Worm (Caenorhabditis elegans) whole organism, early embryonic: Measurements from ENCODE around the gene ani-1.

ENCODE experiments used
- B0310.2 ChIP-seq: sonication (generic microtip); optimal IDR thresholded peaks from 2 replicates; lab custom pipeline; 2016; ENCODE audit warnings: mild to moderate bottlenecking, missing genetic modification characterization, missing compliant biosample characterization
- F13C5.2 ChIP-seq: sonication (generic microtip); optimal IDR thresholded peaks from 2 replicates; lab custom pipeline; 2017; ENCODE audit warnings: mild to moderate bottlenecking, missing genetic modification characterization, inconsistent platforms, missing compliant biosample characterization
- aly-1 ChIP-seq: sonication (generic microtip); optimal IDR thresholded peaks from 2 replicates; lab custom pipeline; 2016; ENCODE audit warnings: missing genetic modification characterization, missing compliant biosample characterization
- ama-1 ChIP-seq: fragments of 150-350 bp; optimal IDR thresholded peaks from 2 replicates; lab custom pipeline; 2014
- ceh-13 ChIP-seq: fragments of 200-800 bp; sonication (Bioruptor generic); optimal IDR thresholded peaks from 2 replicates; lab custom pipeline; 2018; ENCODE audit warnings: mild to moderate bottlenecking, missing genetic modification characterization, missing compliant biosample characterization
- ceh-36 ChIP-seq: sonication (generic microtip); optimal IDR thresholded peaks from 2 replicates; lab custom pipeline; 2016; ENCODE audit warnings: missing genetic modification characterization, inconsistent platforms, missing compliant biosample characterization
- ets-7 ChIP-seq: sonication (generic microtip); optimal IDR thresholded peaks from 2 replicates; lab custom pipeline; 2016; ENCODE audit warnings: missing genotype, missing genetic modification characterization, missing compliant biosample characterization
- hmbx-1 ChIP-seq: sonication (generic microtip); optimal IDR thresholded peaks from 2 replicates; lab custom pipeline; 2016; ENCODE audit warnings: mild to moderate bottlenecking, missing genetic modification characterization, missing compliant biosample characterization
- hmg-4 ChIP-seq: fragments of 200-800 bp; sonication (Bioruptor generic); optimal IDR thresholded peaks from 2 replicates; lab custom pipeline; 2018; ENCODE audit warnings: mild to moderate bottlenecking, missing genetic modification characterization, missing compliant biosample characterization
- hnd-1 ChIP-seq: sonication (generic microtip); optimal IDR thresholded peaks from 2 replicates; lab custom pipeline; 2016; ENCODE audit warnings: missing genetic modification characterization, missing compliant biosample characterization
- pes-1 ChIP-seq: fragments of 200-800 bp; sonication (Bioruptor generic); IDR thresholded peaks from 2 replicates; pipeline ENCODE4 v1.3.6; 2022; ENCODE audit warnings: missing genetic modification reagents, missing genetic modification characterization, missing compliant biosample characterization
- scrt-1 ChIP-seq: fragments of 200-800 bp; sonication (Bioruptor generic); IDR thresholded peaks from 2 replicates; pipeline ENCODE4 v1.3.6; 2022; ENCODE audit warnings: missing genetic modification characterization, missing compliant biosample characterization
- sea-1 ChIP-seq: fragments of 200-800 bp; sonication (Bioruptor generic); conservative IDR thresholded peaks from 2 replicates; pipeline ENCODE4 v1.3.6; 2022; ENCODE audit warnings: missing genetic modification characterization, missing compliant biosample characterization
- tbx-11 ChIP-seq: fragments of 200-800 bp; sonication (Bioruptor generic); IDR thresholded peaks from 2 replicates; pipeline ENCODE4 v1.3.6; 2022; ENCODE audit warnings: missing genetic modification characterization, missing compliant biosample characterization
- tra-4 ChIP-seq: sonication (generic microtip); optimal IDR thresholded peaks from 2 replicates; lab custom pipeline; 2017; ENCODE audit warnings: missing genetic modification characterization, missing compliant biosample characterization

The ani-1 gene

DNA sequence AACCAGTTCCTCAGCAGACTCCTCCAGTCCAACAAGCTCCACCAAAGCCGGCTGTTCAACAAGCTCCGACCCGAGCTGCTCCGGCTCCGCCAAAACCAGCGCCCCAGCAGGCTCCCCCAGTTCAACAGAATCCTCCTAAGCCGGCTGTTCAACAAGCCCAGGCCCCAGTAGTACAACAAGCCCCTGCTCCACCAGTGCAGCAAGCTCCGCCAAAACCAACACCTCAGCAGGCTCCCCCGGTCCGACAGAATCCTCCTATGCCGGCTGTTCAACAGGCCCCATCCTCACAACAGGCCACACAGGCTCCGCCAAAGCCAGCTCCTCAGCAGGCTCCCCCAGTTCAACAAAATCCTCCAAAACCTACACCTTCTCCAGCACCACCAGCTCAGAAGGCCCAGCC lies 17.4 kb upstream of the ani-1 start:
- TF ChIP-seq hnd-1 (tag; lab: Kevin White, UChicago) (no peak), ceh-36 (no peak), aly-1 (tag; lab: Kevin White, UChicago) (peak; percentile 15)

DNA sequence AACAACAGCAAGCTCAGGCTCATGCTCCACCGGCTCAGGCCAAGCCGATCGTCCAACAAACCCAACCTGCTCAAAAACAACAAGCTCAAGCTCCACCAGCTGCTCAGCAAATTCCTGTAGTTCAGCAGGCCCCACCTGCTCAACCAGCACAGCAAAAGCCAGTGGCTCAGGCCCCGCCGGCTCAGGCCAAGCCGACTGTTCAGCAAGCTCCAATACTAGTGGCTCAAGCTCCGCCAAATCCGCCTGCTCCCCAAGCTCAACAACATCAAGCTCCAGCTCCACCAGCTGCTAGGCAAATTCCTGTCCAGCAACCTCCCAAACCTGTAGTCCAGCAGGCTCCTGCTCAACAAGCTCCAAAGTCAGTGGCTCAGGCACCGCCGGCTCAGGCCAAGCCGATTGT lies 16.6 kb upstream of the ani-1 start:
- TF ChIP-seq B0310.2 (tag; lab: Kevin White, UChicago) (no peak), scrt-1 (GFP tag; lab: Robert Waterston, UW) (no peak), ama-1 (lab: Kevin White, UChicago) (no peak), ets-7 (tag; lab: Kevin White, UChicago) (no peak), aly-1 (tag; lab: Kevin White, UChicago) (no peak), F13C5.2 (tag; lab: Kevin White, UChicago) (no peak), ceh-13 (no peak)

DNA sequence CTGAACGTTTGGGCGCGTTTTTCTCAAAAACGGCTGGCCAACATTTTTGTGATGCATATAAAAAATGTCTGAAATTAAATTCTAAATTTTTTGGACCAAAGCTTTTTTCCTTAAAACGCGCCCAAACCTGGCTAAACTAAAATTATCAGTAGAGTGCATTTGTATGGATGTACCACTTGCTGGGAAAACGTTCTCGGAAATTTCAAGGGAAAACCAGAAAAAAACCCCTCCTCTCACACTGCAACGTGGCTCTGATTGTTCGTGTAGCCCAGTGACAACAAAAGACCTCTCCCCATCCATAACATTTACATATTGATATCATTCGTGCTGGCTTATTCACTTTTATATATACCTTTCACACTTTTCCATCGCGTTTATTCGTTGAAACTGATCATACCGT lies 15.7 kb upstream of the ani-1 start, which contains the start of gene Y49E10.29:
Y49E10.29 (plus strand) TSS at position 301 of the 400 bp plus-strand sequence.
- TF ChIP-seq tbx-11 = no peak
- no peak for TF ChIP-seq scrt-1 (GFP tag; lab: Robert Waterston, UW)
- TF ChIP-seq ets-7 (tag; lab: Kevin White, UChicago) = no peak
- TF ChIP-seq B0310.2 (tag; lab: Kevin White, UChicago) = no peak
- TF ChIP-seq ceh-13 = no peak
- no peak for TF ChIP-seq ceh-36
- TF ChIP-seq hmbx-1 (tag; lab: Kevin White, UChicago) = no peak
- no peak for TF ChIP-seq tra-4 (tag; lab: Kevin White, UChicago)
- TF ChIP-seq hnd-1 (tag; lab: Kevin White, UChicago) = no peak

DNA sequence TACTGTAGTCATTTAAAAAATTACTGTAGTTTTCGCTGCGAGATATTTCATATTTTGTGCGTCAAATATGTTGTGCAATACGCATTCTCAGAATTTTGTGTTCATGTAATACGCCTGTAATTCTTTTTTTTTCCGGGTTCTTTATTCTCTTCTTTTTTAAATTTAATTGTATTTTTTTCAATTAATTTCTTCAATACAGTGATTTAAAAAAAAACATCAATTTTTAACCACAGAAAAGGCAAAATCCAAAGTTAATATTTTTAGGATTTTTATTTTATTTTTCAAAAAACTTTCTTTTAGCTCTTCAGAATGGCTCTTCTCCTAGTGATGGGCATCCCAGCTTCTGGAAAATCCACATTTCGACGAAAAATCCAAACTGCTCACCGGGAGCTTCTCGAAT lies 13.1 kb upstream of the ani-1 start, which contains the start of gene pstk-1:
pstk-1 (plus strand) TSS at position 301 of the 400 bp plus-strand sequence.
- TF ChIP-seq ceh-13 = no peak
- TF ChIP-seq hmg-4 (GFP tag; lab: Kevin White, UChicago) = no peak
- TF ChIP-seq sea-1 (GFP tag; lab: Robert Waterston, UW) = no peak
- no peak for TF ChIP-seq ets-7 (tag; lab: Kevin White, UChicago)
- TF ChIP-seq pes-1 = no peak
- no peak for TF ChIP-seq tra-4 (tag; lab: Kevin White, UChicago)
- no peak for TF ChIP-seq scrt-1 (GFP tag; lab: Robert Waterston, UW)
- TF ChIP-seq ceh-36 = no peak
- TF ChIP-seq B0310.2 (tag; lab: Kevin White, UChicago) = no peak
- TF ChIP-seq hmbx-1 (tag; lab: Kevin White, UChicago) = no peak
- no peak for TF ChIP-seq aly-1 (tag; lab: Kevin White, UChicago)
- no peak for TF ChIP-seq hnd-1 (tag; lab: Kevin White, UChicago)
- TF ChIP-seq ama-1 (lab: Kevin White, UChicago) = no peak
- no peak for TF ChIP-seq tbx-11

DNA sequence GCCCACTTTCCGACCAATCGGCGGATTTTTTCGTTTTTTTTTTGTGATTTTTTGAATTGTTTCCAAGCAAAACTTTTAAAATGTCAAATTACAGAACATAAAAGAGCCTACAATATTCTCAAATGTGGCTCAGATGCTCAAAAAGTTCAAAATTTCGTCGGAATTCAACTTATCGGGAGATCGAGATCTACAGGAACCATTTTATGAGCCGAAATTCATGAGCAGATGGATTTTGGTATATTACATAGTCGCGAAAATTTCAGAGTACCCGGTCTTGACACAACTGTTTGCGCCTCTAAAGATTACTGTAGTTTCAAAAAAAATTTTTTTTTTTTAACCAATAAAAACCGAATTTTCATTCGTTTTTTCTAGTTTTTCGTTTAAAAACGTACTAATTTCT lies 5.8 kb upstream of the ani-1 start:
- no peak for TF ChIP-seq tra-4 (tag; lab: Kevin White, UChicago)
- TF ChIP-seq ceh-13 = no peak
- TF ChIP-seq ets-7 (tag; lab: Kevin White, UChicago) = no peak

DNA sequence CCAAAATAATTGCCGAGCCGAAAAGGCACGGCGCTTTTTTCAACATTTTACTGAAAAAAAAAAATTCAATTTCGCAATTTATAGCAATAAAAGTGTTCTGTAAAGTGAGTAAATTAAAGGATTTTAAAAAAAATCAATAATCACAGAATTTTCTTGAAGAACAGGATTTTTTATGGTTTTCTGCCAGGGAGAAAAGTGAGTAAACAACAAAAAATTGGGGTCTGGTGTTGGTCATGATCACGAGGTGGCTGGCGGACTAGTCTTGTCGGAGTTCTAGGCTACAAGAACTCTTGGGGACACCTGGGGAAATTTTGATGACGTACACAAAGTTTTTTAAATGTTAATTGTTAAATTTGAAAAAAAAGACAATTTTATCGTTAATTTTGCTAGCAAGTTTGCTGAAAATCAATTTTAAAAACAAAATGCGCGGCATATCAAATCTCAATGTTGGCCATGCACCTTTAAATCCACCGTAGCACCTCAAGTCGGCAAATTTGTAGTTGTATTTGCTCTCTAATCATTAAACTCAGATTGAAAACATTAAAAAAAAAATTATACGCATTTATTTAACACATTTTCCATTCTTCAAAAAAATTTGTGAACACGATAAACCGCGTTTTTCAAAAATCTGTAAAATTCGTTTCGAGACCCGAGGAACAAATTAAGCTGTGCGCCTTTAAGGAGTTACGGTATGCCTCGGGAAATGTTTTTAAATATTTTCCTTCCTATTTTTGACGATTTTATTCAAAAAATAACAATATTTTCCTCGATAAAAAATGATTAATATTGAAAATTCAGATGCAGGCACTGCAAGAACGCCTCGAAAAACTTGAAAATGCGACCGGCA lies 3.8 kb upstream of the ani-1 start, which contains the start of the genes scav-3 and Y49E10.21:
scav-3 (minus strand) TSS at position 50 of the 847 bp plus-strand sequence.
Y49E10.21 (plus strand) TSS at position 797 of the 847 bp plus-strand sequence.
- TF ChIP-seq sea-1 (GFP tag; lab: Robert Waterston, UW) = no peak

DNA sequence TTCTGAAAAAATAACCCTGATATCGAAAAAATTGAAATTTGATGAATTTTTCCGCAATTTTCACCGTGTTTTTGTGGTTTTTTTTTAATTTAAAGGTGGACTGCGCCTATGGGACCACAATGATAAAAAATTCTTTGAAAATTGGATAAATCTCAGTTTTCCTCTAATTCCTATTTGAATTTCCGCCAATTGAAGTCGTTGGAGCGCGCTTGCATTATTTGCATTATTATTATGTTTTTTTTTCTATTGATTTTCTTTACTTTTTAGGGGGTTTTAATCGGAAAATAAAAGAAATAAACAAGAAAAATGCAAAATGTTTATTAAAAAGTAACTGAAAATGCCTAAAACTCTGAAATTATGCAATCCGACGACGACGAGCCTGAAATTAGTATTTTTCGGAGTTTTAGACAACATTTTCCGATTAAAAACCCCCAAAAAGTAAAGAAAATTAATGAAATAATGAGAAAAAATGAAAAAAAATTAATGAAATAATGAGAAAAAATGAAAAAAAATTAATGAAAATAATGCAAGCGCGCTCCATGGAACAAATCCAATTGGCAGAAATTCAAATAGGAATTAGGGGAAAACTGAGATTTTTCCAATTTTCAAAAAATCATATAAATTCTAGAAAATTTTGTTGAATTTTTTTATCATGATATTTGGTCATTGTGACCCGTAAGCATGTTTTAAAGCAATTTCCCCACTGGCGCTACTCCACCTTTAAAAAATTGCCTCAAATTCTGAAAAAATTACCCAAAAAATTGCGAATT lies 2.7 kb upstream of the ani-1 start:
- TF ChIP-seq ama-1 (lab: Kevin White, UChicago) (no peak), hmg-4 (GFP tag; lab: Kevin White, UChicago) (no peak)

DNA sequence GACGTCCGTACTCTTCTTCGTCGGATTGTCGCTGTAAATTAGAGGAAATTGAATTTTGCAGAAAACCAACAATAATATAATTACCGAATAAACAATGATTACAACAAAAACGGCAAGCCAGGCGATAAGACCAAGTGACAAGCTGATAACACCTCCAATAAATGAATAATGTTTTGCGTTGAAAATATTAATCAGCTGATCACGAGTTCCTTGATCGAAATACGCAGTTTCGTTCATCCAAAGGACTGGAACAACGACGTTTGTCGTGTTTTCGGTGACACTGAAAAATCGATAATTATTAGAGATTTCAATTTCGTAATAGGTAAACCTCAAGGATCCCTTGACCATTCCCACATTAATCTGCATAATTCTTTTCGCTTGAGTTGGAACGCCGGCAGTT lies 610 bp upstream of the ani-1 start:
- no peak for TF ChIP-seq hnd-1 (tag; lab: Kevin White, UChicago)

DNA sequence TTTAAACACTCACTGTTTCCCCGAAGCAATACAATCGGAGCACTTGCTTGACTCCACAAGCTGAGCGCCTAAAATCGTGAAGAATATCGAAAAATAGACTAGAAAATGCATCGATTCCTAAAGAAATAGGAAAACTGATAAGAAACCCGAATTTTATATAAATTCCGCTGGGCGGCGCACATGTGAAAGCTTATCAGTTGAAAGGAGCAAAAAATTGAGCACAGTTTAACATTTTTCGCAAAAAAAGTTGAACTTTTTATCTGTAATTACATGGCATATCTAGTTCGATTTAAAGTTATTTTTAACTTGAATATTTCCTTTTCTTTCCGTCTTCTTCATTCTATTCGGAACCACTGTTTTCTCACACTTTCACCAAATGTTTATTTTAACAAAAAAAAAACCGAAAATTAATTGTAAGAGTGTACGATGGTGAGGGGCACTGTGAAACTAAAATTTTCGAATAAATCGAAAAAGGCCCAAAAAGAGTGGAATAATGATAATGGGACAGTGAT lies 7.1 kb downstream of the ani-1 start, which contains the start of gene Y49E10.18:
Y49E10.18 (minus strand) TSS at position 116 of the 512 bp plus-strand sequence.
- TF ChIP-seq ama-1 (lab: Kevin White, UChicago) (no peak), sea-1 (GFP tag; lab: Robert Waterston, UW) (no peak), ceh-13 (no peak), hmg-4 (GFP tag; lab: Kevin White, UChicago) (no peak), pes-1 (no peak)
